Worm (Caenorhabditis elegans) whole organism, L2 larva: Measurements from ENCODE around the gene chch-3.

Experiments
- F13H6.1 ChIP-seq: sonication (generic microtip); optimal IDR thresholded peaks from 2 replicates; lab custom pipeline; 2016; ENCODE audit warnings: missing genetic modification characterization, missing compliant biosample characterization
- Y55F3AM.14 ChIP-seq: fragments of 200-800 bp; sonication (Bioruptor generic); optimal IDR thresholded peaks from 2 replicates; lab custom pipeline; 2018; ENCODE audit warnings: mild to moderate bottlenecking, missing genetic modification characterization, missing compliant biosample characterization
- blmp-1 ChIP-seq: sonication (generic microtip); optimal IDR thresholded peaks from 2 replicates; lab custom pipeline; 2017; ENCODE audit warnings: missing genetic modification characterization, mild to moderate bottlenecking, missing compliant biosample characterization, antibody characterized with exemption, moderate library complexity; ENCODE audit not compliant: insufficient read depth
- ceh-82 ChIP-seq: fragments of 150-350 bp; optimal IDR thresholded peaks from 2 replicates; lab custom pipeline; 2014; ENCODE audit warnings: missing biosample characterization, missing genetic modification characterization
- elt-1 ChIP-seq: fragments of 150-350 bp; optimal IDR thresholded peaks from 2 replicates; lab custom pipeline; 2014; ENCODE audit warnings: missing biosample characterization, missing genetic modification characterization
- elt-3 ChIP-seq: sonication (generic microtip); optimal IDR thresholded peaks from 2 replicates; lab custom pipeline; 2017; ENCODE audit warnings: missing biosample characterization, missing genetic modification characterization
- lin-13 ChIP-seq: fragments of 150-350 bp; optimal IDR thresholded peaks from 2 replicates; lab custom pipeline; 2014; ENCODE audit warnings: missing biosample characterization, missing genetic modification reagents, missing genetic modification characterization
- nhr-10 ChIP-seq: sonication (generic microtip); optimal IDR thresholded peaks from 2 replicates; lab custom pipeline; 2017; ENCODE audit warnings: missing biosample characterization, missing genetic modification characterization
- nhr-12 ChIP-seq: fragments of 150-350 bp; optimal IDR thresholded peaks from 2 replicates; lab custom pipeline; 2014; ENCODE audit warnings: missing biosample characterization, missing genetic modification characterization
- nhr-237 ChIP-seq: fragments of 150-350 bp; optimal IDR thresholded peaks from 2 replicates; lab custom pipeline; 2014; ENCODE audit warnings: missing biosample characterization, missing genetic modification characterization
- snpc-4 ChIP-seq: fragments of 150-350 bp; optimal IDR thresholded peaks from 2 replicates; lab custom pipeline; 2014; ENCODE audit warnings: missing biosample characterization, missing genetic modification characterization
- unc-39 ChIP-seq: fragments of 150-350 bp; optimal IDR thresholded peaks from 2 replicates; lab custom pipeline; 2014; ENCODE audit warnings: missing biosample characterization, missing genetic modification characterization
- zag-1 ChIP-seq: fragments of 150-350 bp; optimal IDR thresholded peaks from 2 replicates; lab custom pipeline; 2014; ENCODE audit warnings: missing biosample characterization, missing genetic modification characterization

- TF ChIP-seq blmp-1 (tag; lab: Kevin White, UChicago) = no peak
- no peak for TF ChIP-seq zag-1 (tag; lab: Kevin White, UChicago)
- no peak for TF ChIP-seq lin-13 (GFP tag; lab: Kevin White, UChicago)
- no peak for TF ChIP-seq F13H6.1 (tag; lab: Kevin White, UChicago)
- TF ChIP-seq Y55F3AM.14 (GFP tag; lab: Kevin White, UChicago) = no peak
- TF ChIP-seq nhr-12 = no peak
- TF ChIP-seq unc-39 = no peak
- no peak for TF ChIP-seq nhr-237 (tag; lab: Kevin White, UChicago)
- no peak for TF ChIP-seq elt-3 (tag; lab: Kevin White, UChicago)
- no peak for TF ChIP-seq nhr-10
- TF ChIP-seq elt-1 (tag; lab: Kevin White, UChicago) = no peak
- no peak for TF ChIP-seq ceh-82 (tag; lab: Kevin White, UChicago)
- no peak for TF ChIP-seq snpc-4 (tag; lab: Kevin White, UChicago)
These were observed 5.2 kb downstream of the chch-3 start, which contains the start of gene M176.11 for ce11 chrII:9421969-9422368.
